Worm (Caenorhabditis elegans): ENCODE results near the gene chup-1.

The chup-1 gene

ce11 chrX:8750209-8750608 lies 41.8 kb upstream of the chup-1 start:
- no peak for TF ChIP-seq egl-27 (tag; optimal IDR thresholded peaks at IDR 0.05)
- TF ChIP-seq sma-3 (GFP tag; optimal IDR thresholded peaks at IDR 0.05) = peak; percentile 33
- TF ChIP-seq crh-2 (tag; optimal IDR thresholded peaks at IDR 0.05) = peak; percentile 49
- TF ChIP-seq elt-3 (tag; optimal IDR thresholded peaks at IDR 0.05) = no peak
- no peak for TF ChIP-seq elt-1 (tag; optimal IDR thresholded peaks at IDR 0.05)
- peak; percentile 49 for TF ChIP-seq gmeb-1 (tag; optimal IDR thresholded peaks at IDR 0.05)
- no peak for TF ChIP-seq zag-1 (tag; optimal IDR thresholded peaks at IDR 0.05)
- no peak for TF ChIP-seq nhr-12 (tag; optimal IDR thresholded peaks at IDR 0.05)
- peak; percentile 37 for TF ChIP-seq nhr-129 (tag; optimal IDR thresholded peaks at IDR 0.05)
- no peak for TF ChIP-seq ztf-4 (tag; optimal IDR thresholded peaks at IDR 0.05)
- TF ChIP-seq nhr-21 (tag; optimal IDR thresholded peaks at IDR 0.05) = peak; percentile 23
- TF ChIP-seq sma-9 (GFP tag; optimal IDR thresholded peaks at IDR 0.05) = peak; percentile 94
- no peak for TF ChIP-seq sma-9 (tag; optimal IDR thresholded peaks at IDR 0.05)
- TF ChIP-seq nhr-77 (tag; optimal IDR thresholded peaks at IDR 0.05) = no peak
- TF ChIP-seq F13H6.1 (tag; optimal IDR thresholded peaks at IDR 0.05) = peak; percentile 26
- TF ChIP-seq fos-1 (tag; optimal IDR thresholded peaks at IDR 0.05) = peak; percentile 93
- no peak for TF ChIP-seq ztf-1 (GFP tag; conservative IDR thresholded peaks at IDR 0.05)
- TF ChIP-seq lin-13 (GFP tag; optimal IDR thresholded peaks at IDR 0.05) = no peak

- TF ChIP-seq ama-1 (optimal IDR thresholded peaks at IDR 0.05) = peak; percentile 4
- TF ChIP-seq nhr-23 (tag; optimal IDR thresholded peaks at IDR 0.05) = no peak
Measured at ce11 chrX:8750660-8751059, 41.3 kb upstream of the chup-1 start, which contains the start of gene asns-2. Gene asns-2, minus strand, starts transcription at chrX:8750941.

ce11 chrX:8752546-8752945 lies 39.4 kb upstream of the chup-1 start:
- TF ChIP-seq lsy-2 (tag; optimal IDR thresholded peaks at IDR 0.05) = no peak
- no peak for TF ChIP-seq nhr-6 (tag; optimal IDR thresholded peaks at IDR 0.05)
- peak; percentile 42 for TF ChIP-seq sma-3 (GFP tag; optimal IDR thresholded peaks at IDR 0.05)
- TF ChIP-seq nhr-21 (tag; optimal IDR thresholded peaks at IDR 0.05) = peak; percentile 63
- peak; percentile 97 for TF ChIP-seq sma-9 (GFP tag; optimal IDR thresholded peaks at IDR 0.05)
- TF ChIP-seq sma-9 (tag; optimal IDR thresholded peaks at IDR 0.05) = no peak
- peak; percentile 10 for TF ChIP-seq egl-27 (tag; optimal IDR thresholded peaks at IDR 0.05)
- TF ChIP-seq blmp-1 (tag; optimal IDR thresholded peaks at IDR 0.05; ENCODE audit: insufficient read depth) = peak; percentile 52
- peak; percentile 33 for TF ChIP-seq crh-2 (tag; optimal IDR thresholded peaks at IDR 0.05)
- TF ChIP-seq mdl-1 (tag; optimal IDR thresholded peaks at IDR 0.05) = peak; percentile 36 to 60
- TF ChIP-seq nhr-129 (tag; optimal IDR thresholded peaks at IDR 0.05) = peak; percentile 19

- no peak for TF ChIP-seq sem-4 (tag; optimal IDR thresholded peaks at IDR 0.05)
- TF ChIP-seq unc-55 (GFP tag; optimal IDR thresholded peaks at IDR 0.05) = no peak
- no peak for TF ChIP-seq nhr-11 (tag; optimal IDR thresholded peaks at IDR 0.05)
- TF ChIP-seq nhr-21 (tag; optimal IDR thresholded peaks at IDR 0.05) = peak; percentile 45
Measured at ce11 chrX:8754285-8754795, 37.6 kb upstream of the chup-1 start.

- TF ChIP-seq skn-1 (tag; optimal IDR thresholded peaks at IDR 0.05) (no peak), nhr-25 (tag; optimal IDR thresholded peaks at IDR 0.05) (no peak), sma-3 (GFP tag; optimal IDR thresholded peaks at IDR 0.05) (no peak), nhr-129 (tag; optimal IDR thresholded peaks at IDR 0.05) (no peak), ztf-11 (tag; optimal IDR thresholded peaks at IDR 0.05) (no peak), mdl-1 (tag; optimal IDR thresholded peaks at IDR 0.05) (no peak), sma-9 (GFP tag; optimal IDR thresholded peaks at IDR 0.05) (peak; percentile 51), sma-9 (tag; optimal IDR thresholded peaks at IDR 0.05) (no peak), crh-2 (tag; optimal IDR thresholded peaks at IDR 0.05) (peak; percentile 5), lin-39 (tag; optimal IDR thresholded peaks at IDR 0.05) (no peak), mbf-1 (tag; optimal IDR thresholded peaks at IDR 0.05) (no peak), snpc-4 (tag; optimal IDR thresholded peaks at IDR 0.05) (no peak)
Measured at ce11 chrX:8755987-8756386, 36.0 kb upstream of the chup-1 start.

- TF ChIP-seq peb-1 (tag; optimal IDR thresholded peaks at IDR 0.05) = no peak
- peak in 1 of 2 experiments; percentile 6 for TF ChIP-seq lsy-2 (tag; optimal IDR thresholded peaks at IDR 0.05)
- TF ChIP-seq F13H6.1 (tag; optimal IDR thresholded peaks at IDR 0.05) = peak; percentile 20
- peak; percentile 63 for TF ChIP-seq sma-9 (GFP tag; optimal IDR thresholded peaks at IDR 0.05)
- TF ChIP-seq sma-9 (tag; optimal IDR thresholded peaks at IDR 0.05) = no peak
- TF ChIP-seq crh-2 (tag; optimal IDR thresholded peaks at IDR 0.05) = peak; percentile 11
- peak; percentile 57 for TF ChIP-seq mab-5 (tag; optimal IDR thresholded peaks at IDR 0.05)
Measured at ce11 chrX:8761060-8761459, 30.9 kb upstream of the chup-1 start.

Measured in whole organism, L2 larva.